Worm (Caenorhabditis elegans) whole organism, L3 larva: ENCODE data around the gene F54F11.1.

Source experiments
- ceh-16 ChIP-seq: sonication (generic microtip); optimal IDR thresholded peaks from 2 replicates; lab custom pipeline; 2017; ENCODE audit warnings: missing biosample characterization, missing genetic modification characterization
- ceh-82 ChIP-seq: fragments of 150-350 bp; optimal IDR thresholded peaks from 2 replicates; lab custom pipeline; 2014; ENCODE audit warnings: missing biosample characterization, missing genetic modification characterization
- ceh-9 ChIP-seq: sonication (generic microtip); optimal IDR thresholded peaks from 2 replicates; lab custom pipeline; 2018; ENCODE audit warnings: missing biosample characterization, missing genetic modification characterization
- egl-27 ChIP-seq: sonication (generic microtip); optimal IDR thresholded peaks from 4 replicates; lab custom pipeline; 2017; ENCODE audit warnings: missing biosample characterization, missing genetic modification reagents, missing genetic modification characterization
- elt-2 ChIP-seq: sonication (generic microtip); optimal IDR thresholded peaks from 2 replicates; lab custom pipeline; 2016; ENCODE audit warnings: missing genetic modification reagents, mild to moderate bottlenecking, missing genetic modification characterization, missing compliant biosample characterization
- fkh-10 ChIP-seq: sonication (generic microtip); optimal IDR thresholded peaks from 2 replicates; lab custom pipeline; 2017; ENCODE audit warnings: missing biosample characterization, missing genetic modification reagents, missing genetic modification characterization
- nfya-1 ChIP-seq: sonication (generic microtip); optimal IDR thresholded peaks from 2 replicates; lab custom pipeline; 2017; ENCODE audit warnings: missing genetic modification characterization, mild to moderate bottlenecking, missing compliant biosample characterization, antibody characterized with exemption, moderate library complexity; ENCODE audit not compliant: insufficient read depth
- nhr-11 ChIP-seq: fragments of 150-350 bp; optimal IDR thresholded peaks from 2 replicates; lab custom pipeline; 2014; ENCODE audit warnings: missing biosample characterization, missing genetic modification characterization
- nhr-237 ChIP-seq: fragments of 150-350 bp; optimal IDR thresholded peaks from 2 replicates; lab custom pipeline; 2014; ENCODE audit warnings: missing biosample characterization, missing genetic modification characterization
- nhr-25 ChIP-seq: sonication (generic microtip); optimal IDR thresholded peaks from 2 replicates; lab custom pipeline; 2017; ENCODE audit warnings: missing biosample characterization, missing genetic modification characterization
- pha-4 ChIP-seq: fragments of 150-350 bp; optimal IDR thresholded peaks from 2 replicates; lab custom pipeline; 2014; ENCODE audit warnings: missing biosample characterization, missing genetic modification reagents, missing genetic modification characterization
- snpc-4 ChIP-seq: fragments of 150-350 bp; optimal IDR thresholded peaks from 2 replicates; lab custom pipeline; 2014; ENCODE audit warnings: missing biosample characterization, missing genetic modification characterization
- unc-39 ChIP-seq: sonication (generic microtip); optimal IDR thresholded peaks from 4 replicates; lab custom pipeline; 2017; ENCODE audit warnings: missing biosample characterization, missing genetic modification characterization

DNA sequence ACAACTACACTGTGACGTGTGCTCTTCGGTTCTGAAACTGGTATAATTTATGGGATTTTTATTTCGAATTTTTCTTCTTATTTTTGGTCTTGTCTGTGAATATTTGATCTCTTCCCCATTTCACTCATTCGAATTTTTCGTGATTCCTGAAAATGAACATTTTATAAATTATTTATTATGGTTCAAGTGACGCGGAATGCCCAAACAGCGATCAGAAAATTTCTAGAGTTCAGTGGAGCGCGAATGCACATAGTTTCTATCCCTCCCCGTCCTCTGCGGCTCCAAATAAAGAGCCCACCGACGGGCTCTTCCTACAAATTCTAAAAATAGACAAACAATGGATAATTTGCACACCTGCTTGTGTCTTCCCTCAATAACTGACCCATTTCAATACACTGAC is at the start of gene F54F11.1:
- TF ChIP-seq snpc-4 (no peak), ceh-16 (tag; lab: Kevin White, UChicago) (no peak), unc-39 (no peak), fkh-10 (GFP tag; lab: Kevin White, UChicago) (no peak), pha-4 (tag; lab: Kevin White, UChicago) (no peak), nhr-25 (tag; lab: Kevin White, UChicago) (no peak), egl-27 (tag; lab: Kevin White, UChicago) (no peak), nhr-11 (no peak), nfya-1 (tag; lab: Kevin White, UChicago) (no peak), elt-2 (tag; lab: Kevin White, UChicago) (no peak), ceh-9 (tag; lab: Kevin White, UChicago) (no peak), nhr-237 (tag; lab: Kevin White, UChicago) (no peak), ceh-82 (no peak)
